Worm (Caenorhabditis elegans) whole organism, L2 larva: Measurements from ENCODE around the gene sru-28.

Source experiments
- F13H6.1 ChIP-seq: sonication (generic microtip); optimal IDR thresholded peaks from 2 replicates; lab custom pipeline; 2016; ENCODE audit warnings: missing genetic modification characterization, missing compliant biosample characterization
- Y55F3AM.14 ChIP-seq: fragments of 200-800 bp; sonication (Bioruptor generic); optimal IDR thresholded peaks from 2 replicates; lab custom pipeline; 2018; ENCODE audit warnings: mild to moderate bottlenecking, missing genetic modification characterization, missing compliant biosample characterization
- ZK546.5 ChIP-seq: sonication (generic microtip); optimal IDR thresholded peaks from 2 replicates; lab custom pipeline; 2017; ENCODE audit warnings: missing biosample characterization, missing genetic modification characterization
- alr-1 ChIP-seq: fragments of 150-350 bp; optimal IDR thresholded peaks from 2 replicates; lab custom pipeline; 2014; ENCODE audit warnings: missing biosample characterization, missing genetic modification characterization
- aly-2 ChIP-seq: fragments of 150-350 bp; optimal IDR thresholded peaks from 2 replicates; lab custom pipeline; 2014; ENCODE audit warnings: missing biosample characterization, missing genetic modification characterization
- ama-1 ChIP-seq: fragments of 150-350 bp; optimal IDR thresholded peaks from 2 replicates; lab custom pipeline; 2018; ENCODE audit warnings: inconsistent platforms
- blmp-1 ChIP-seq: sonication (generic microtip); optimal IDR thresholded peaks from 2 replicates; lab custom pipeline; 2017; ENCODE audit warnings: missing genetic modification characterization, mild to moderate bottlenecking, missing compliant biosample characterization, antibody characterized with exemption, moderate library complexity; ENCODE audit not compliant: insufficient read depth
- ceh-16 ChIP-seq: fragments of 150-350 bp; optimal IDR thresholded peaks from 2 replicates; lab custom pipeline; 2014; ENCODE audit warnings: missing biosample characterization, missing genetic modification characterization
- ceh-82 ChIP-seq: fragments of 150-350 bp; optimal IDR thresholded peaks from 2 replicates; lab custom pipeline; 2014; ENCODE audit warnings: missing biosample characterization, missing genetic modification characterization
- egl-27 ChIP-seq: sonication (generic microtip); optimal IDR thresholded peaks from 3 replicates; lab custom pipeline; 2017; ENCODE audit warnings: missing biosample characterization, missing genetic modification reagents, missing genetic modification characterization
- elt-1 ChIP-seq: fragments of 150-350 bp; optimal IDR thresholded peaks from 2 replicates; lab custom pipeline; 2014; ENCODE audit warnings: missing biosample characterization, missing genetic modification characterization
- elt-3 ChIP-seq: sonication (generic microtip); optimal IDR thresholded peaks from 2 replicates; lab custom pipeline; 2017; ENCODE audit warnings: missing biosample characterization, missing genetic modification characterization
- gmeb-1 ChIP-seq: fragments of 150-350 bp; optimal IDR thresholded peaks from 2 replicates; lab custom pipeline; 2014; ENCODE audit warnings: missing biosample characterization, missing genetic modification characterization
- lin-11 ChIP-seq: fragments of 150-350 bp; sonication (generic microtip); optimal IDR thresholded peaks from 2 replicates; lab custom pipeline; 2014; ENCODE audit warnings: missing biosample characterization, missing genetic modification characterization, inconsistent platforms, mixed read lengths
- lin-13 ChIP-seq: fragments of 150-350 bp; optimal IDR thresholded peaks from 2 replicates; lab custom pipeline; 2014; ENCODE audit warnings: missing biosample characterization, missing genetic modification reagents, missing genetic modification characterization
- lin-39 ChIP-seq: fragments of 150-350 bp; optimal IDR thresholded peaks from 2 replicates; lab custom pipeline; 2014; ENCODE audit warnings: missing biosample characterization, missing genetic modification reagents, missing genetic modification characterization
- lsy-2 ChIP-seq, 2 experiments: fragments of 150-350 bp in 1 of 2; sonication (generic microtip) in 1 of 2; optimal IDR thresholded peaks; 2 replicates each; lab custom pipeline; 2014 to 2017; ENCODE audit warnings: missing biosample characterization in 2 of 2, missing genetic modification characterization in 2 of 2
- mbf-1 ChIP-seq: sonication (generic microtip); optimal IDR thresholded peaks from 2 replicates; lab custom pipeline; 2017; ENCODE audit warnings: missing biosample characterization, missing genetic modification characterization
- mdl-1 ChIP-seq, 2 experiments: fragments of 150-350 bp in 1 of 2; sonication (generic microtip) in 1 of 2; optimal IDR thresholded peaks; 2 replicates each; lab custom pipeline; 2017; ENCODE audit warnings: missing biosample characterization in 2 of 2, missing genetic modification characterization in 2 of 2
- nhr-11 ChIP-seq: fragments of 150-350 bp; optimal IDR thresholded peaks from 2 replicates; lab custom pipeline; 2014; ENCODE audit warnings: missing biosample characterization, missing genetic modification characterization
- nhr-129 ChIP-seq: fragments of 150-350 bp; optimal IDR thresholded peaks from 2 replicates; lab custom pipeline; 2014; ENCODE audit warnings: missing biosample characterization, missing genetic modification characterization
- nhr-21 ChIP-seq: fragments of 150-350 bp; optimal IDR thresholded peaks from 2 replicates; lab custom pipeline; 2014; ENCODE audit warnings: missing biosample characterization, missing genetic modification characterization
- nhr-23 ChIP-seq: fragments of 150-350 bp; optimal IDR thresholded peaks from 2 replicates; lab custom pipeline; 2014; ENCODE audit warnings: missing biosample characterization, missing genetic modification reagents, missing genetic modification characterization
- nhr-77 ChIP-seq: fragments of 150-350 bp; optimal IDR thresholded peaks from 2 replicates; lab custom pipeline; 2014; ENCODE audit warnings: missing biosample characterization, missing genetic modification characterization
- peb-1 ChIP-seq: fragments of 150-350 bp; optimal IDR thresholded peaks from 2 replicates; lab custom pipeline; 2014; ENCODE audit warnings: missing biosample characterization, missing genetic modification characterization
- sem-4 ChIP-seq: fragments of 150-350 bp; optimal IDR thresholded peaks from 2 replicates; lab custom pipeline; 2014; ENCODE audit warnings: missing biosample characterization, missing genetic modification reagents, missing genetic modification characterization
- skn-1 ChIP-seq: sonication (generic microtip); optimal IDR thresholded peaks from 2 replicates; lab custom pipeline; 2017; ENCODE audit warnings: missing biosample characterization, missing genetic modification characterization
- sma-3 ChIP-seq: sonication (generic microtip); optimal IDR thresholded peaks from 2 replicates; lab custom pipeline; 2016; ENCODE audit warnings: missing genetic modification reagents, missing genetic modification characterization, missing compliant biosample characterization
- snpc-4 ChIP-seq: fragments of 150-350 bp; optimal IDR thresholded peaks from 2 replicates; lab custom pipeline; 2014; ENCODE audit warnings: missing biosample characterization, missing genetic modification characterization
- unc-39 ChIP-seq: fragments of 150-350 bp; optimal IDR thresholded peaks from 2 replicates; lab custom pipeline; 2014; ENCODE audit warnings: missing biosample characterization, missing genetic modification characterization
- unc-55 ChIP-seq: fragments of 150-350 bp; sonication (generic microtip); optimal IDR thresholded peaks from 3 replicates; lab custom pipeline; 2014; ENCODE audit warnings: missing biosample characterization, missing genetic modification reagents, missing genetic modification characterization
- unc-62 ChIP-seq: fragments of 150-350 bp; optimal IDR thresholded peaks from 2 replicates; lab custom pipeline; 2014; ENCODE audit warnings: missing biosample characterization, missing genetic modification reagents, missing genetic modification characterization
- zag-1 ChIP-seq: fragments of 150-350 bp; optimal IDR thresholded peaks from 2 replicates; lab custom pipeline; 2014; ENCODE audit warnings: missing biosample characterization, missing genetic modification characterization
- ztf-1 ChIP-seq: fragments of 200-800 bp; sonication (Bioruptor generic); conservative IDR thresholded peaks from 2 replicates; pipeline ENCODE4 v1.3.6; 2022; ENCODE audit warnings: missing genetic modification characterization, missing compliant biosample characterization
- ztf-11 ChIP-seq: sonication (generic microtip); optimal IDR thresholded peaks from 2 replicates; lab custom pipeline; 2017; ENCODE audit warnings: missing biosample characterization, missing genetic modification characterization
- ztf-4 ChIP-seq: fragments of 150-350 bp; optimal IDR thresholded peaks from 2 replicates; lab custom pipeline; 2014; ENCODE audit warnings: missing biosample characterization, missing genetic modification characterization

sru-28 gene

DNA sequence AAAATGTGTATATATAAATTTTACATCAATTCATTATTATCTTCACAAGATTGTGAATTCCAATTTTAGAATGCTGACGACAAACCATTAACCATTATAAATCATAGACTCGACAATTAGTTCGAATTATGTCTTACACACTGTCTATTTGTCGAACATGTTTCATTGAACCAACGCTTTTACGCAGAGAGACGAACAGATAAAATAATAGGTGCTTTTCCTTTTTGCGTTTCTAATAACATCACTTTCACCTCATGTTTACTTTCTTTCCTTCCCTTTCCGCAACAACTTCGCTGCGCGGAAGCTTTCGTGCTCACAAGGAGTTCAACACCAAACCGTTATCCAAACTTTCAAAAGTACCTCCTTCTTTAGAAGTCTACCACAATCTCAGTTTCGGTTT lies 41.7 kb downstream of the sru-28 start, which contains the start of gene F52F10.2:
F52F10.2 (plus strand) TSS at position 301 of the 400 bp plus-strand sequence.
- no peak for TF ChIP-seq nhr-21 (tag; lab: Kevin White, UChicago)
- TF ChIP-seq Y55F3AM.14: no peak
- TF ChIP-seq lin-39 (tag; lab: Kevin White, UChicago): no peak
- TF ChIP-seq ceh-16: no peak
- TF ChIP-seq unc-55 (GFP tag; lab: Kevin White, UChicago): no peak
- no peak for TF ChIP-seq F13H6.1 (tag; lab: Kevin White, UChicago)
- TF ChIP-seq elt-1 (tag; lab: Kevin White, UChicago): no peak
- TF ChIP-seq ZK546.5 (tag; lab: Kevin White, UChicago): no peak

DNA sequence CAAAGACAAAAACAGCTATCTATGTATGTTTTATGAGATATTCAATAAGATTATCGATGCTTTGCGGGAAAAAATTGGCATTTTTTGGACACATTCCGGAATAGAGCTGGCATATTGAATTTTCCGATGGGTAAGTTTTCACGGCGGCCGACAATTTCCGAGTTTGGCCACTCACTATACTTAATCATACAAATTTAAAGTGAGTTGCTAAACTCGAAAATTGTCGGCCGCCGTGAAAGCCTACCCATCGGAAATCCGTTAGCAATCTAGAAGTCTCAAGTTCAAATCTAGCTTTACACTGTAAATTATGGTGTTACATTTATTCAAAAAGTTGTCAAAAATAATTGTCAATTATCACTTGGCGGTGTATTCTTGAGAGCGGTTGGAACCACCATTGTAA lies 44.6 kb downstream of the sru-28 start:
- no peak for TF ChIP-seq snpc-4
- no peak for TF ChIP-seq gmeb-1
- no peak for TF ChIP-seq unc-55 (GFP tag; lab: Kevin White, UChicago)
- TF ChIP-seq ztf-1 (GFP tag; lab: Robert Waterston, UW): no peak
- no peak for TF ChIP-seq sma-3 (GFP tag; lab: Kevin White, UChicago)
- TF ChIP-seq sem-4 (tag; lab: Kevin White, UChicago): no peak
- TF ChIP-seq lsy-2 (tag; optimal IDR thresholded peaks at IDR 0.05; lab: Kevin White, UChicago): no peak
- no peak for TF ChIP-seq nhr-129 (tag; lab: Kevin White, UChicago)
- no peak for TF ChIP-seq unc-39
- TF ChIP-seq nhr-11 (tag; lab: Kevin White, UChicago): no peak
- TF ChIP-seq blmp-1 (tag; lab: Kevin White, UChicago): no peak
- TF ChIP-seq egl-27 (tag; lab: Kevin White, UChicago): no peak

DNA sequence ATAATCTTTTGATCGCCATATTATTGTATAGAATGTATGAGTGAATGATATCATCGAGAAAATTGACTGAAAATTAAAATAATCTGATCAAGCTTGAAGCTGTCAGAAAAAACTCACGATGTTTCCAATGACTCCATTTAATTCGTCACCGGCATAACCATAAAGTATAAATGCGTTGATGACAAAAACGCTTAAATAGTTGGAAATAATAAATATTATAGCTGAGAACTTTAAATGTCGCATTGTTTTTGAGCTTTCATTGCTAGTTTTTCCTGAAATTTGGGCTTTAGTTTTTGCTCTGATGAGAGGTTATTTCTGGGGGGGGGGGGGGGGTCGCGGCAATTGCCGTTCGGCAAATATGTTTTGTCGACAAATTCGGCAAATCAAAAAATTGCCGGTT lies 45.0 kb downstream of the sru-28 start:
- TF ChIP-seq ceh-82 (tag; lab: Kevin White, UChicago) (no peak), aly-2 (tag; lab: Kevin White, UChicago) (no peak), nhr-129 (tag; lab: Kevin White, UChicago) (no peak), elt-3 (tag; lab: Kevin White, UChicago) (no peak), peb-1 (tag; lab: Kevin White, UChicago) (no peak), nhr-77 (tag; lab: Kevin White, UChicago) (no peak), unc-62 (no peak), ztf-4 (tag; lab: Kevin White, UChicago) (no peak), sem-4 (tag; lab: Kevin White, UChicago) (no peak), blmp-1 (tag; lab: Kevin White, UChicago) (no peak), alr-1 (tag; lab: Kevin White, UChicago) (no peak), nhr-23 (tag; lab: Kevin White, UChicago) (no peak), lin-13 (no peak), skn-1 (tag; lab: Kevin White, UChicago) (no peak), lin-11 (no peak), ama-1 (lab: Kevin White, UChicago) (no peak), zag-1 (tag; lab: Kevin White, UChicago) (no peak)

DNA sequence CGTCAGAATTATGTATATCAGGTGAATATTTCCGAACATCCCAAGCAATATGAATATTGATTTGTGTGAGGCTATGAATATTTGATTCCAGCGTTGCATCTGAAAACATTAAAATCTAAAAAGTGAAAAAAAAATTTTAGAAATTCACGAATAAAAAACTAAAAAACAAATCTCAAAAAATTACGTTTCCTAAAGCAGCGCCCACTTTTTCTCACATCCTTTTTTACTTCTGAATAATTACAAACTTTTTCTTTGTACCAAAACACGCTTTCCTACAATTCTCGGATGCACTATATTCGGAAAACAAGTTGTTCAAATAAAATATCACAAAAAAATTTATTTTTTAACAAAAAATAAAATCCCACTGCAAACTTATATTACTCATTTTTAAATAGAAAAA lies 46.9 kb downstream of the sru-28 start, which contains the start of gene srsx-8:
srsx-8 (minus strand) TSS at position 101 of the 400 bp plus-strand sequence.
- TF ChIP-seq ztf-11 (tag; lab: Kevin White, UChicago) (no peak), aly-2 (tag; lab: Kevin White, UChicago) (no peak), mdl-1 (tag; optimal IDR thresholded peaks at IDR 0.05; lab: Kevin White, UChicago) (no peak), nhr-23 (tag; lab: Kevin White, UChicago) (no peak)

DNA sequence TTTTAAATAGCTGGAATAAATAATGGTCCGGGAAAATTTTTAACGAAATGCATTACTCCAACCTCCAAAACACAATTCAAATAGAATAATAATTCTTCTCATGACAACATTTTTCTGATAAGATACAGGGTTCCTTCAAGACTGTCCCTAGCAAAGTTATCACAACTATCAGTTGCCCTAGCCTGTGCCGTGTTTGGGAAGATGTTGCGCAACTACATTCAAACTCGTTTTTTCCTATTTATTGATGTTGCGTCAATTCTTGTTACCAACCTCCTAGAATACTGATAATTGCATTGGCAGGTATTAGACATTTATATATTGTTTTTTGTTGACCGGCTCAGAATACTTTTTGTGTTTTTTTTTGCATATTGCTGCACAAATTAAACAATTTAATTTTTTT lies 49.0 kb downstream of the sru-28 start:
- TF ChIP-seq nhr-77 (tag; lab: Kevin White, UChicago): no peak
- TF ChIP-seq zag-1 (tag; lab: Kevin White, UChicago): no peak
- TF ChIP-seq unc-39: no peak
- no peak for TF ChIP-seq mbf-1
- TF ChIP-seq ceh-16: no peak
